Fruit fly (Drosophila melanogaster) whole organism, embryonic: ENCODE data around the gene Cul2.

Experiments
- B-H2 ChIP-seq: fragments of 200-800 bp; sonication (Bioruptor generic); optimal IDR thresholded peaks from 2 replicates; lab custom pipeline; 2018; ENCODE audit warnings: missing biosample characterization, mild to moderate bottlenecking, missing genetic modification characterization
- BtbVII ChIP-seq: fragments of 200-800 bp; sonication (Bioruptor generic); optimal IDR thresholded peaks from 3 replicates; lab custom pipeline; 2017; ENCODE audit warnings: missing biosample characterization, mild to moderate bottlenecking, missing genetic modification characterization
- CG11504 ChIP-seq: fragments of 200-800 bp; sonication (Bioruptor generic); optimal IDR thresholded peaks from 3 replicates; lab custom pipeline; 2019; ENCODE audit warnings: missing biosample characterization, mild to moderate bottlenecking, missing genetic modification characterization, moderate library complexity
- CG1529 ChIP-seq: fragments of 200-800 bp; sonication (Bioruptor generic); optimal IDR thresholded peaks from 3 replicates; lab custom pipeline; 2018; ENCODE audit warnings: missing biosample characterization, missing genetic modification characterization
- CG1603 ChIP-seq: fragments of 200-800 bp; sonication (Bioruptor generic); optimal IDR thresholded peaks from 2 replicates; lab custom pipeline; 2019; ENCODE audit warnings: missing biosample characterization, mild to moderate bottlenecking, missing genetic modification characterization, moderate library complexity
- CG16779 ChIP-seq: fragments of 200-800 bp; sonication (Bioruptor generic); IDR thresholded peaks from 2 replicates; pipeline ENCODE4 v1.3.6; 2022; ENCODE audit warnings: missing biosample characterization, missing genetic modification characterization
- CG16813 ChIP-seq: fragments of 200-800 bp; sonication (Bioruptor generic); IDR thresholded peaks from 3 replicates; pipeline ENCODE4 v1.3.6; 2022; ENCODE audit warnings: missing biosample characterization, missing genetic modification characterization; ENCODE audit not compliant: partially characterized antibody
- CG16815 ChIP-seq: fragments of 200-800 bp; sonication (Bioruptor generic); optimal IDR thresholded peaks from 3 replicates; lab custom pipeline; 2017; ENCODE audit warnings: missing biosample characterization, mild to moderate bottlenecking, missing genetic modification characterization
- CG17829 ChIP-seq: fragments of 200-800 bp; optimal IDR thresholded peaks from 2 replicates; lab custom pipeline; 2019; ENCODE audit warnings: missing biosample characterization, mild to moderate bottlenecking, missing genetic modification characterization, moderate library complexity
- CG2889 ChIP-seq: fragments of 200-800 bp; sonication (Bioruptor generic); IDR thresholded peaks from 3 replicates; pipeline ENCODE4 v1.3.6; 2022; ENCODE audit warnings: missing biosample characterization, missing genetic modification characterization
- CG4707 ChIP-seq: fragments of 200-800 bp; sonication (Bioruptor generic); optimal IDR thresholded peaks from 2 replicates; lab custom pipeline; 2018; ENCODE audit warnings: missing biosample characterization, mild to moderate bottlenecking, missing genetic modification characterization, moderate library complexity
- CG4730 ChIP-seq: fragments of 200-800 bp; sonication (Bioruptor generic); IDR thresholded peaks from 2 replicates; pipeline ENCODE4 v1.3.6; 2022; ENCODE audit warnings: missing biosample characterization, missing genetic modification characterization
- CG7271 ChIP-seq: fragments of 200-800 bp; sonication (Bioruptor generic); optimal IDR thresholded peaks from 2 replicates; lab custom pipeline; 2018; ENCODE audit warnings: missing biosample characterization, mild to moderate bottlenecking, missing genetic modification characterization, moderate library complexity
- CG8089 ChIP-seq: fragments of 200-800 bp; sonication (Bioruptor generic); optimal IDR thresholded peaks from 3 replicates; lab custom pipeline; 2016; ENCODE audit warnings: missing biosample characterization, missing genetic modification characterization
- CHES-1-like ChIP-seq: fragments of 200-800 bp; sonication (Bioruptor generic); optimal IDR thresholded peaks from 2 replicates; lab custom pipeline; 2016; ENCODE audit warnings: missing biosample characterization, missing genetic modification characterization
- Dfd ChIP-seq, 2 experiments: fragments of >200 bp; optimal IDR thresholded peaks; 2 replicates each; lab custom pipeline; 2017; ENCODE audit warnings: missing biosample characterization in 2 of 2, missing genetic modification characterization in 2 of 2
- Dip3 ChIP-seq: fragments of 200-800 bp; sonication (Bioruptor generic); optimal IDR thresholded peaks from 3 replicates; lab custom pipeline; 2016; ENCODE audit warnings: missing biosample characterization, missing genetic modification characterization
- Dll ChIP-seq: fragments of 200-800 bp; sonication (Bioruptor generic); IDR thresholded peaks from 4 replicates; pipeline ENCODE4 v1.3.6; 2022; ENCODE audit warnings: missing biosample characterization, missing genetic modification characterization; ENCODE audit not compliant: partially characterized antibody
- ERR ChIP-seq: fragments of 200-800 bp; sonication (Bioruptor generic); optimal IDR thresholded peaks from 2 replicates; lab custom pipeline; 2016; ENCODE audit warnings: missing biosample characterization, missing genetic modification characterization
- Ets97D ChIP-seq: fragments of 200-800 bp; sonication (Bioruptor generic); optimal IDR thresholded peaks from 3 replicates; lab custom pipeline; 2016; ENCODE audit warnings: missing biosample characterization, missing genetic modification characterization
- HLH4C ChIP-seq: fragments of 200-800 bp; sonication (Bioruptor generic); IDR thresholded peaks from 3 replicates; pipeline ENCODE4 v1.3.6; 2022; ENCODE audit warnings: missing biosample characterization, missing genetic modification characterization; ENCODE audit not compliant: partially characterized antibody
- HmgZ ChIP-seq: fragments of 200-800 bp; sonication (Bioruptor generic); optimal IDR thresholded peaks from 2 replicates; lab custom pipeline; 2018; ENCODE audit warnings: missing biosample characterization, mild to moderate bottlenecking, missing genetic modification characterization
- Lim3 ChIP-seq: fragments of 200-800 bp; sonication (Bioruptor generic); IDR thresholded peaks from 2 replicates; pipeline ENCODE4 v1.3.6; 2022; ENCODE audit warnings: missing biosample characterization, missing genetic modification characterization
- Lpt ChIP-seq: fragments of >200 bp; optimal IDR thresholded peaks from 2 replicates; lab custom pipeline; 2018; ENCODE audit warnings: missing biosample characterization, missing genetic modification characterization
- MESR4 ChIP-seq: fragments of 200-800 bp; sonication (Bioruptor generic); optimal IDR thresholded peaks from 2 replicates; lab custom pipeline; 2018; ENCODE audit warnings: missing biosample characterization, mild to moderate bottlenecking, missing genetic modification characterization, moderate library complexity
- Nf-YC ChIP-seq: fragments of 200-800 bp; optimal IDR thresholded peaks from 3 replicates; lab custom pipeline; 2019; ENCODE audit warnings: missing biosample characterization, mild to moderate bottlenecking, missing genetic modification characterization, moderate library complexity
- Ravus ChIP-seq: fragments of 200-800 bp; sonication (Bioruptor generic); IDR thresholded peaks from 2 replicates; pipeline ENCODE4 v1.3.6; 2022; ENCODE audit warnings: missing biosample characterization, missing genetic modification characterization
- Trl ChIP-seq, 3 experiments: fragments of >200 bp in 2 of 3; fragments of 200-800 bp in 1 of 3; sonication (Bioruptor generic) in 1 of 3; optimal IDR thresholded peaks; 2 replicates in 1 of 3; 3 replicates in 2 of 3; lab custom pipeline; 2016 to 2017; ENCODE audit warnings: missing biosample characterization in 1 of 3, missing genetic modification characterization in 1 of 3
- Vsx1 ChIP-seq: fragments of 200-800 bp; sonication (Bioruptor generic); optimal IDR thresholded peaks from 2 replicates; lab custom pipeline; 2017; ENCODE audit warnings: missing biosample characterization, mild to moderate bottlenecking, missing genetic modification characterization, missing genetic modification reagents
- ap ChIP-seq: fragments of 200-800 bp; sonication (Bioruptor generic); IDR thresholded peaks from 2 replicates; pipeline ENCODE4 v1.3.6; 2022; ENCODE audit warnings: missing biosample characterization, missing genetic modification characterization
- bcd ChIP-seq: fragments of 200-800 bp; sonication (Bioruptor generic); optimal IDR thresholded peaks from 2 replicates; lab custom pipeline; 2017; ENCODE audit warnings: missing biosample characterization, mild to moderate bottlenecking, missing genetic modification characterization
- btn ChIP-seq: fragments of 200-800 bp; sonication (Bioruptor generic); optimal IDR thresholded peaks from 2 replicates; lab custom pipeline; 2016; ENCODE audit warnings: missing biosample characterization, missing genetic modification characterization
- crol ChIP-seq: fragments of 200-800 bp; sonication (Bioruptor generic); IDR thresholded peaks from 2 replicates; pipeline ENCODE4 v1.3.6; 2022; ENCODE audit warnings: missing biosample characterization, missing genetic modification characterization
- crp ChIP-seq, 2 experiments: fragments of 200-800 bp; sonication (Bioruptor generic); optimal IDR thresholded peaks; 2 replicates in 1 of 2; 3 replicates in 1 of 2; lab custom pipeline; 2017; ENCODE audit warnings: missing biosample characterization in 2 of 2, missing genetic modification characterization in 2 of 2, mild to moderate bottlenecking in 1 of 2, moderate library complexity in 1 of 2
- dmrt11E ChIP-seq: fragments of 200-800 bp; sonication (Bioruptor generic); optimal IDR thresholded peaks from 3 replicates; lab custom pipeline; 2018; ENCODE audit warnings: missing biosample characterization, mild to moderate bottlenecking, missing genetic modification characterization, moderate library complexity
- fd64A ChIP-seq: fragments of 200-800 bp; sonication (Bioruptor generic); optimal IDR thresholded peaks from 3 replicates; lab custom pipeline; 2018; ENCODE audit warnings: missing biosample characterization, mild to moderate bottlenecking, missing genetic modification characterization
- fu2 ChIP-seq: fragments of 200-800 bp; sonication (Bioruptor generic); optimal IDR thresholded peaks from 2 replicates; lab custom pipeline; 2016; ENCODE audit warnings: missing biosample characterization, missing genetic modification characterization
- lov ChIP-seq, 2 experiments: fragments of 200-800 bp in 1 of 2; fragments of >200 bp in 1 of 2; sonication (Bioruptor generic) in 1 of 2; IDR thresholded peaks in 1 of 2; optimal IDR thresholded peaks in 1 of 2; 2 replicates in 1 of 2; 3 replicates in 1 of 2; pipeline versions ENCODE4 v1.3.6 to Lab custom; 2017 to 2022; ENCODE audit warnings: missing biosample characterization in 1 of 2, missing genetic modification characterization in 1 of 2
- nmo ChIP-seq: fragments of 200-800 bp; sonication (Bioruptor generic); optimal IDR thresholded peaks from 2 replicates; lab custom pipeline; 2018; ENCODE audit warnings: missing biosample characterization, mild to moderate bottlenecking, missing genetic modification characterization, moderate library complexity
- otp ChIP-seq: fragments of 200-800 bp; sonication (Bioruptor generic); IDR thresholded peaks from 3 replicates; pipeline ENCODE4, ENCODE4 v1.3.6; 2022; ENCODE audit warnings: missing biosample characterization, missing genetic modification characterization
- peb ChIP-seq: fragments of 200-800 bp; sonication (Bioruptor generic); IDR thresholded peaks from 2 replicates; pipeline ENCODE4 v1.3.6; 2022; ENCODE audit warnings: missing biosample characterization, missing genetic modification characterization
- pho ChIP-seq: fragments of 200-800 bp; sonication (Bioruptor generic); optimal IDR thresholded peaks from 2 replicates; lab custom pipeline; 2016; ENCODE audit warnings: missing biosample characterization, missing genetic modification characterization
- repo ChIP-seq: fragments of 200-800 bp; sonication (Bioruptor generic); optimal IDR thresholded peaks from 2 replicates; lab custom pipeline; 2016; ENCODE audit warnings: missing biosample characterization, missing genetic modification characterization
- sc ChIP-seq, 3 experiments: fragments of >200 bp in 2 of 3; fragments of 200-800 bp in 1 of 3; sonication (Bioruptor generic) in 1 of 3; optimal IDR thresholded peaks; 2 replicates in 2 of 3; 3 replicates in 1 of 3; lab custom pipeline; 2017; ENCODE audit warnings: mild to moderate bottlenecking in 1 of 3, missing biosample characterization in 1 of 3, missing genetic modification characterization in 1 of 3, missing genetic modification reagents in 1 of 3
- scrt ChIP-seq: fragments of 200-800 bp; sonication (Bioruptor generic); optimal IDR thresholded peaks from 2 replicates; lab custom pipeline; 2018; ENCODE audit warnings: missing biosample characterization, mild to moderate bottlenecking, missing genetic modification characterization, moderate library complexity
- slp2 ChIP-seq: fragments of 200-800 bp; sonication (Bioruptor generic); optimal IDR thresholded peaks from 2 replicates; lab custom pipeline; 2016; ENCODE audit warnings: missing biosample characterization, missing genetic modification characterization
- tio ChIP-seq: fragments of 200-800 bp; sonication (Bioruptor generic); optimal IDR thresholded peaks from 2 replicates; lab custom pipeline; 2017; ENCODE audit warnings: missing biosample characterization, missing genetic modification characterization, inconsistent platforms
- z ChIP-seq: fragments of 200-800 bp; sonication (Bioruptor generic); IDR thresholded peaks from 3 replicates; pipeline ENCODE4 v1.3.6; 2022; ENCODE audit warnings: missing biosample characterization, missing genetic modification characterization

The Cul2 gene

DNA sequence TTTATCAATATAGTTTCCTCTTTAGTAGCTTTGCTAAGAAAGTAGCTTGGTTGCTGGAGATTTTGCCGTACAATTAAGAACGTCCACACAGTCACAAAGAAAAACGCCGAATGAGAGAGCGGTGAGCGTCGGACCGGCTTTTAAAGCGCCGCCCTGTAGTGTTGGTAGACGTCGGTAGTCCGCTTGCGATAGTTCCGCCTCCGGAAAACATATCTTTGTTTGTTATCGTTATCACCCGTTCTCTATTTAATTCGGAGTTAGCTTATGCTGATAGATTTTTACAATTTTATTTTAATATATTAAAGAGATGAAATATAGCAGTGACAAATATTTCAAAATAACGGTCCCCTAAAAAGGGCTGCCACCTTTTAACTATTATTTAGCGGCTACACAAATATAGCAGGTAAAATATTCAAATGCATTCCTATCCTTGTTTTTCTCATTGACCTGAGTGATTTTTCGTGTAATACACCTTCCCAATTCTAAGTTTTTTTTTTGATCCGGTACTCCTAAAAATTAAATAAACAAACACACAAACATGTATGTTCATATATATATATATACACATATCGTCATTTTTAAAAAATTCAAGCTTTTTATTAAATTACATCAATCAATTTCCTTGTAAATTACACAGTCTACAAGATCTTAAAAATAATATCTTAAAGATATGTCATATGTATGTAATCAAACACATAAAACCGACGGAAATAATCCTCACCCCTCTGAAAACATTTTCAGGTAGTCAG is 28.5 kb upstream of the Cul2 start, which contains the start of gene Df31 (continued):
- TF ChIP-seq CG1603 (peak; percentile 61), ap (GFP tag; lab: Robert Waterston, UW) (no peak), otp (GFP tag; lab: Robert Waterston, UW) (peak; percentile 77; the same call in 2 of the 3 replicates), CG4730 (peak; percentile 29; the same call in 1 of the 2 replicates), CG16813 (GFP tag; lab: Robert Waterston, UW) (peak; percentile 86), lov (optimal IDR thresholded peaks at IDR 0.05; lab: Kevin White, UChicago) (no peak), lov (GFP tag; IDR thresholded peaks at IDR 0.05; lab: Robert Waterston, UW) (0 out of 3 replicates have a peak, but pooled peaks have one; percentile 55), B-H2 (GFP tag; lab: Kevin White, UChicago) (peak; percentile 86), pho (GFP tag; lab: Kevin White, UChicago) (peak; percentile 43), CHES-1-like (GFP tag; lab: Kevin White, UChicago) (no peak), Vsx1 (peak; percentile 16), CG16779 (GFP tag; lab: Robert Waterston, UW) (no peak), peb (GFP tag; lab: Robert Waterston, UW) (no peak), Ravus (no peak), HmgZ (peak; percentile 67), CG1529 (no peak), tio (GFP tag; lab: Kevin White, UChicago) (no peak), CG16815 (GFP tag; lab: Kevin White, UChicago) (no peak), CG11504 (tag; lab: Kevin White, UChicago) (no peak), nmo (GFP tag; lab: Kevin White, UChicago) (peak; percentile 45), Lim3 (GFP tag; lab: Robert Waterston, UW) (no peak), Dip3 (GFP tag; lab: Kevin White, UChicago) (peak; percentile 62), bcd (GFP tag; lab: Kevin White, UChicago) (peak; percentile 71), CG8089 (GFP tag; lab: Kevin White, UChicago) (no peak), z (GFP tag; lab: Robert Waterston, UW) (no peak), scrt (GFP tag; lab: Kevin White, UChicago) (peak; percentile 31), dmrt11E (peak; percentile 35), fu2 (peak; percentile 20), CG2889 (GFP tag; lab: Robert Waterston, UW) (no peak), Ets97D (peak; percentile 74), CG17829 (tag; lab: Kevin White, UChicago) (peak; percentile 47), Dll (GFP tag; lab: Robert Waterston, UW) (peak; percentile 88), Trl (optimal IDR thresholded peaks at IDR 0.05; lab: Kevin White, UChicago) (peak; percentile 38 to 53), Trl (GFP tag; optimal IDR thresholded peaks at IDR 0.05; lab: Kevin White, UChicago) (peak; percentile 81), sc (optimal IDR thresholded peaks at IDR 0.05; lab: Kevin White, UChicago) (no peak), sc (GFP tag; optimal IDR thresholded peaks at IDR 0.05; lab: Kevin White, UChicago) (peak; percentile 3), fd64A (GFP tag; lab: Kevin White, UChicago) (no peak), crp (GFP tag; optimal IDR thresholded peaks at IDR 0.05; lab: Kevin White, UChicago) (no peak), Lpt (GFP tag; lab: Kevin White, UChicago) (no peak), repo (GFP tag; lab: Kevin White, UChicago) (peak; percentile 32), btn (GFP tag; lab: Kevin White, UChicago) (no peak), HLH4C (GFP tag; lab: Robert Waterston, UW) (peak; percentile 81), crol (GFP tag; lab: Robert Waterston, UW) (no peak), Nf-YC (tag; lab: Kevin White, UChicago) (no peak), CG7271 (peak; percentile 24), slp2 (no peak), CG4707 (GFP tag; lab: Kevin White, UChicago) (peak; percentile 26), BtbVII (GFP tag; lab: Kevin White, UChicago) (peak; percentile 50), MESR4 (GFP tag; lab: Kevin White, UChicago) (peak; percentile 44), ERR (GFP tag; lab: Kevin White, UChicago) (peak; percentile 20), Dfd (GFP tag; optimal IDR thresholded peaks at IDR 0.05; lab: Kevin White, UChicago) (no peak)
